Worm (Caenorhabditis elegans) whole organism, L2 larva: ENCODE results near the gene R02F2.5.

Experiments used
- ama-1 ChIP-seq: fragments of 150-350 bp; optimal IDR thresholded peaks from 2 replicates; lab custom pipeline; 2018; ENCODE audit warnings: inconsistent platforms
- ceh-16 ChIP-seq: fragments of 150-350 bp; optimal IDR thresholded peaks from 2 replicates; lab custom pipeline; 2014; ENCODE audit warnings: missing biosample characterization, missing genetic modification characterization
- nhr-129 ChIP-seq: fragments of 150-350 bp; optimal IDR thresholded peaks from 2 replicates; lab custom pipeline; 2014; ENCODE audit warnings: missing biosample characterization, missing genetic modification characterization
- peb-1 ChIP-seq: fragments of 150-350 bp; optimal IDR thresholded peaks from 2 replicates; lab custom pipeline; 2014; ENCODE audit warnings: missing biosample characterization, missing genetic modification characterization
- sma-3 ChIP-seq: sonication (generic microtip); optimal IDR thresholded peaks from 2 replicates; lab custom pipeline; 2016; ENCODE audit warnings: missing genetic modification reagents, missing genetic modification characterization, missing compliant biosample characterization
- snpc-4 ChIP-seq: fragments of 150-350 bp; optimal IDR thresholded peaks from 2 replicates; lab custom pipeline; 2014; ENCODE audit warnings: missing biosample characterization, missing genetic modification characterization
- zag-1 ChIP-seq: fragments of 150-350 bp; optimal IDR thresholded peaks from 2 replicates; lab custom pipeline; 2014; ENCODE audit warnings: missing biosample characterization, missing genetic modification characterization

- TF ChIP-seq ama-1 (lab: Kevin White, UChicago) = no peak
- TF ChIP-seq sma-3 (GFP tag; lab: Kevin White, UChicago) = no peak
- TF ChIP-seq ceh-16 = no peak
- no peak for TF ChIP-seq nhr-129
- TF ChIP-seq peb-1 = no peak
- no peak for TF ChIP-seq zag-1 (tag; lab: Kevin White, UChicago)
- no peak for TF ChIP-seq snpc-4 (tag; lab: Kevin White, UChicago)
Observed at ce11 chrIII:5487087-5487603, 8.0 kb downstream of the R02F2.5 start, which contains the start of gene osg-1.
